Worm (Caenorhabditis elegans): Measurements from ENCODE around the gene Y39F10C.3.
A peak's percentile ranks its signal among the peaks of the same experiment; 100 is the strongest.

Y39F10C.3 gene

ce11 chrII:650321-651005 is 23.8 kb upstream of the Y39F10C.3 start, which contains the start of the genes K07E8.7 and frpr-14:
K07E8.7 (minus strand) TSS chrII:650367.
frpr-14 (plus strand) TSS chrII:650955.
- peak; percentile 46 for TF ChIP-seq lin-38 (GFP tag; IDR thresholded peaks at IDR 0.05)
- peak; percentile 32 for TF ChIP-seq mes-2 (tag; optimal IDR thresholded peaks at IDR 0.05; ENCODE audit: poor library complexity, severe bottlenecking)
- no peak for TF ChIP-seq tag-97 (GFP tag; IDR thresholded peaks at IDR 0.05)
- TF ChIP-seq aha-1 (tag), result peak; percentile 24

ce11 chrII:651324-651723 is 22.9 kb upstream of the Y39F10C.3 start:
- TF ChIP-seq duxl-1 (tag; optimal IDR thresholded peaks at IDR 0.05; ENCODE audit: poor library complexity) (no peak), unc-62 (GFP tag; optimal IDR thresholded peaks at IDR 0.05 in 1 of 2) (peak in 1 of 2 experiments; percentile 12), unc-62 (tag; optimal IDR thresholded peaks at IDR 0.05) (no peak)

ce11 chrII:658369-658768 is 15.8 kb upstream of the Y39F10C.3 start, which contains the start of gene sdz-24:
sdz-24 (plus strand) TSS chrII:658669.
- TF ChIP-seq T20F7.1 (GFP tag; optimal IDR thresholded peaks at IDR 0.05) (no peak), mxl-3 (GFP tag; optimal IDR thresholded peaks at IDR 0.05) (no peak), ZK546.5 (tag; optimal IDR thresholded peaks at IDR 0.05) (no peak), cey-2 (tag; optimal IDR thresholded peaks at IDR 0.05; ENCODE audit: borderline replicate concordance, insufficient read depth) (no peak), spr-1 (tag; optimal IDR thresholded peaks at IDR 0.05) (no peak), lin-38 (GFP tag; IDR thresholded peaks at IDR 0.05) (no peak), mes-2 (tag; optimal IDR thresholded peaks at IDR 0.05; ENCODE audit: poor library complexity, severe bottlenecking) (no peak), unc-39 (tag; optimal IDR thresholded peaks at IDR 0.05) (no peak), attf-4 (tag; optimal IDR thresholded peaks at IDR 0.05) (no peak), ztf-11 (tag; optimal IDR thresholded peaks at IDR 0.05) (no peak), lin-39 (tag; optimal IDR thresholded peaks at IDR 0.05) (no peak), spr-3 (GFP tag; optimal IDR thresholded peaks at IDR 0.05) (no peak)

ce11 chrII:661696-662095 is 12.5 kb upstream of the Y39F10C.3 start, which contains the start of gene sri-45:
sri-45 (minus strand) TSS chrII:661796.
- TF ChIP-seq aha-1 (tag) (peak; percentile 36), gei-8 (GFP tag; optimal IDR thresholded peaks at IDR 0.05) (no peak)

- TF ChIP-seq Y75B8A.6 (GFP tag; IDR thresholded peaks at IDR 0.05) (no peak), unc-62 (GFP tag; optimal IDR thresholded peaks at IDR 0.05 in 1 of 2) (peak in 1 of 2 experiments; percentile 68), unc-62 (tag; optimal IDR thresholded peaks at IDR 0.05) (no peak), unc-130 (GFP tag; optimal IDR thresholded peaks at IDR 0.05) (no peak)
Measured at ce11 chrII:667864-668263, 6.4 kb upstream of the Y39F10C.3 start.

ce11 chrII:671025-671424 is 3.2 kb upstream of the Y39F10C.3 start, which contains the start of gene sri-46:
sri-46 (minus strand) TSS chrII:671125.
- no peak for TF ChIP-seq ZK337.2 (GFP tag; IDR thresholded peaks at IDR 0.05)
- no peak for TF ChIP-seq F37D6.2 (tag; optimal IDR thresholded peaks at IDR 0.05)
- no peak for TF ChIP-seq nhr-102 (tag; optimal IDR thresholded peaks at IDR 0.05)
- no peak for TF ChIP-seq dmd-6 (GFP tag; IDR thresholded peaks at IDR 0.05)
- TF ChIP-seq daf-16 (GFP tag; optimal IDR thresholded peaks at IDR 0.05), result no peak
- no peak for TF ChIP-seq daf-16 (tag; optimal IDR thresholded peaks at IDR 0.05)

ce11 chrII:675303-675702 is 1.1 kb downstream of the Y39F10C.3 start, which contains the start of gene Y39F10C.1:
Y39F10C.1 (plus strand) TSS chrII:675603.
- no peak for TF ChIP-seq dve-1 (tag; optimal IDR thresholded peaks at IDR 0.05; ENCODE audit: insufficient read depth)
- no peak for TF ChIP-seq lim-7 (GFP tag; IDR thresholded peaks at IDR 0.05)

Data from whole organism, L4 larva.